Worm (Caenorhabditis elegans) whole organism, midembryonic: ENCODE results near the gene dgn-2.
"Not testable (repeated sequence)": the region's sequence is repeated elsewhere in the genome, so short reads cannot be mapped to it uniquely, and the experiment has no call there.

ENCODE experiments used
- T22C8.4 ChIP-seq: fragments of 200-800 bp; sonication (Bioruptor generic); IDR thresholded peaks from 2 replicates; pipeline ENCODE4 v1.3.6; 2022; ENCODE audit warnings: missing genetic modification characterization, missing compliant biosample characterization
- cog-1 ChIP-seq: sonication (generic microtip); optimal IDR thresholded peaks from 2 replicates; lab custom pipeline; 2016; ENCODE audit warnings: missing genetic modification characterization, missing compliant biosample characterization
- flt-1 ChIP-seq: fragments of 200-800 bp; sonication (Bioruptor generic); IDR thresholded peaks from 2 replicates; pipeline ENCODE4 v1.3.6; 2022; ENCODE audit warnings: missing genetic modification characterization, missing compliant biosample characterization
- klf-2 ChIP-seq: fragments of 200-800 bp; sonication (Bioruptor generic); conservative IDR thresholded peaks from 2 replicates; pipeline ENCODE4 v1.3.6; 2022; ENCODE audit warnings: missing genetic modification reagents, missing genetic modification characterization, missing compliant biosample characterization
- med-1 ChIP-seq: sonication (generic microtip); optimal IDR thresholded peaks from 2 replicates; lab custom pipeline; 2017; ENCODE audit warnings: missing genetic modification characterization, mild to moderate bottlenecking, missing compliant biosample characterization, antibody characterized with exemption, missing genetic modification reagents; ENCODE audit not compliant: insufficient read depth
- ref-1 ChIP-seq: fragments of 200-800 bp; sonication (Bioruptor generic); conservative IDR thresholded peaks from 2 replicates; pipeline ENCODE4 v1.3.6; 2022; ENCODE audit warnings: missing genetic modification reagents, missing genetic modification characterization, missing compliant biosample characterization
- tab-1 ChIP-seq: fragments of 200-800 bp; sonication (Bioruptor generic); IDR thresholded peaks from 2 replicates; pipeline ENCODE4 v1.3.6; 2022; ENCODE audit warnings: missing genetic modification characterization, missing compliant biosample characterization
- ztf-23 ChIP-seq: fragments of 200-800 bp; sonication (Bioruptor generic); IDR thresholded peaks from 2 replicates; pipeline ENCODE4 v1.3.6; 2022; ENCODE audit warnings: missing genetic modification reagents, missing genetic modification characterization, missing compliant biosample characterization
- ztf-29 ChIP-seq: fragments of 200-800 bp; sonication (Bioruptor generic); IDR thresholded peaks from 2 replicates; pipeline ENCODE4 v1.3.6; 2022; ENCODE audit warnings: missing genetic modification reagents, missing genetic modification characterization, missing compliant biosample characterization

Gene dgn-2

DNA sequence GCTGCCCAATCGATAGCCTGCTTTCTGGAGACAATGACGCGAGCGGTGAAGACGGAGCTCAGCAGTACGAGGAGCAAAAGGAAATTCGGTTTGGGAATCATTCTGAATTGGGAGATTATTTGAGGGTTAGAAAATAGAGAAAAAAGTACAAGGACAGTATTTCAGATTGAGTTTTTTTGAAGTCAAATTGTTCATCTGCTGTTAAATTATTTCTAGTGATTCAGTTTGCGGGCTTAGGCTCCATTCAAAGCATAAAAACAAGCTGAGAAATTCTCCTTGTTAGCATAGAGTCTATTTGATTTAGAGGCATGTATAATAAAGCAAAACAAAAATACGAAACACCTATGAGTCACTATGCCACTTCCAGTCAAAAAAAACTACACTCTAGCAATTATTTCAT is at the start of gene dgn-2:
Gene dgn-2, minus strand, starts transcription at position 101 of the 400 bp plus-strand sequence.
- TF ChIP-seq ztf-23 (GFP tag; lab: Robert Waterston, UW) (no peak), med-1 (no peak), flt-1 (GFP tag; lab: Robert Waterston, UW) (no peak), ztf-29 (no peak), ref-1 (no peak), tab-1 (GFP tag; lab: Robert Waterston, UW) (no peak), T22C8.4 (no peak), klf-2 (GFP tag; lab: Robert Waterston, UW) (no peak), cog-1 (tag; lab: Kevin White, UChicago) (no peak)

DNA sequence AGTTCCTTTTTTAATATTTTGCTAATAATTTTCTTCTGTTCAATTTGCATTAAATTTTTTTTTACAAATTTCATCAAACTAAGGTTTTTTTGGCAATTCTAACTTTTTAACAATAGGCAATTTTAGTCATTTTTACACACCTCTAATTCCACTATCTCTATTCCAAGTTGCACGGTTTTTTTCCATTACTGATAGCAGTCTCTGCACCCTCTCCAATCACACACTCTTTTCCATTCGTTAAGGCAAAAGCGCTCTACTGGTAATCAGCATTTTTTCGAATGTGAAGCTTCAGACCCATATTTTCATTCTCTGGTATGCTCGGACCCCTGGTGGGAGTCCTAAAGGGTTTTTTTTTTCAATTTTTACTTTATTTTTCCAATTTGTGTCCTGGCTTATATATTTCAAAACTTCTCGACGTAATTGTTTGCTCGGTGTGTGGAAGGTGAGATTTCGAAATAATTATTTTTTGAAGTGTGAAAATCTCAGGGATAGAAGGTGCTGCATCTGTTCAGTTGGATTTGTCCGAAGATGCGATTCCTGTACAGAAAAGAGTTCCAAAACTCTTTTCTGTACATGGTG is 49.5 kb upstream of the dgn-2 start, which contains the start of the genes F19G12.4 and F19G12.8:
Gene F19G12.4, plus strand, starts transcription at position 529 of the 579 bp plus-strand sequence.
Gene F19G12.8, plus strand, starts transcription at position 545 of the 579 bp plus-strand sequence.
- TF ChIP-seq flt-1 (GFP tag; lab: Robert Waterston, UW) = no peak
- no peak for TF ChIP-seq med-1
- no peak for TF ChIP-seq tab-1 (GFP tag; lab: Robert Waterston, UW)
- no peak for TF ChIP-seq ztf-29
- no peak for TF ChIP-seq ref-1
- TF ChIP-seq T22C8.4 = no peak
- no peak for TF ChIP-seq ztf-23 (GFP tag; lab: Robert Waterston, UW)
- TF ChIP-seq cog-1 (tag; lab: Kevin White, UChicago) = no peak
- no peak for TF ChIP-seq klf-2 (GFP tag; lab: Robert Waterston, UW)

DNA sequence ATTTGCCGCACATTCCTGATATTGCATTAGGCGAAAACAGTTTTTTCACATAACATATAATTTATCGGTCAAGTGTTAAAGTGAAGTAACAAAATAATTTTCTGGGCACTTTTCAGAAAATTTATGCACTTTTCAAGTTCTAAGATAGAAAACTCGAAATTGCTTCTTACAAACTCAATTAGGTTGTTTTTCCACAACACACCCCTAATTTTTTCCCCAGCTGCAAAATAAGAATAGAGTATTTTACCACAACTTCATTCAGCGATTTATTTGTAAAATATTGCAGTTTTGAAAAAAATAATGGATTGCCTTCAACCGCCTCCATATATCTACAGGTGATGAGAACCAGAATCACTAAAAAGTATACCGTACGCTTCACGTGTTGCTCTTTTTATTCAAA is 45.5 kb upstream of the dgn-2 start, which contains the start of gene srh-19:
Gene srh-19, plus strand, starts transcription at position 301 of the 400 bp plus-strand sequence.
- TF ChIP-seq cog-1 (tag; lab: Kevin White, UChicago) = no peak
- TF ChIP-seq tab-1 (GFP tag; lab: Robert Waterston, UW) = no peak
- no peak for TF ChIP-seq ztf-29
- no peak for TF ChIP-seq flt-1 (GFP tag; lab: Robert Waterston, UW)
- TF ChIP-seq ztf-23 (GFP tag; lab: Robert Waterston, UW) = no peak
- TF ChIP-seq T22C8.4 = no peak
- no peak for TF ChIP-seq klf-2 (GFP tag; lab: Robert Waterston, UW)
- no peak for TF ChIP-seq ref-1
- TF ChIP-seq med-1 = no peak

DNA sequence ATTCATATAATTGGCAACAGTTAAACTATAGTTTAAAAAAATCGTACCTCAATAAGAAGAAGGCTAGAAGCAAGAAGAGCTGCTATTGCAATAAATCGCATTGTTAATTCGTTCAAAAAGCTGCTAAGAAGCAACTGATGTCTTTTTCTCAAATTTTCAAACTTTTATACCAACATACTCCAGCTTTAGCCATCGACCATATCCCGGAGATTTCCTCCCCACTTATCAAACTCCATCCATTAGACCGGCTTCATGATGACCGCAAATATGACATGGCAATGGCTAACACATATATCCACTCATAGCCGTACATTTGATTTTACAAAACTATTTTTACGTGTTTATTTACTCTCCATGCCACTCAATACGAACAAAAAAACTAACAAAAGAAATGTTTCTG is 43.2 kb upstream of the dgn-2 start, which contains the start of gene abu-2:
Gene abu-2, minus strand, starts transcription at position 101 of the 400 bp plus-strand sequence.
- no peak for TF ChIP-seq ref-1
- no peak for TF ChIP-seq tab-1 (GFP tag; lab: Robert Waterston, UW)
- TF ChIP-seq ztf-23 (GFP tag; lab: Robert Waterston, UW) = no peak
- TF ChIP-seq T22C8.4 = no peak
- no peak for TF ChIP-seq ztf-29
- no peak for TF ChIP-seq klf-2 (GFP tag; lab: Robert Waterston, UW)
- no peak for TF ChIP-seq flt-1 (GFP tag; lab: Robert Waterston, UW)
- TF ChIP-seq med-1 = no peak
- no peak for TF ChIP-seq cog-1 (tag; lab: Kevin White, UChicago)

- no peak for TF ChIP-seq klf-2 (GFP tag; lab: Robert Waterston, UW)
These were observed 41.9 kb upstream of the dgn-2 start for ce11 chrX:1409224-1409623.

ce11 chrX:1403971-1404370 is 36.7 kb upstream of the dgn-2 start, which contains the start of gene ZK402.1:
Gene ZK402.1, plus strand, starts transcription at chrX:1404271.
- not testable (repeated sequence) for TF ChIP-seq cog-1 (tag; lab: Kevin White, UChicago); tab-1 (GFP tag; lab: Robert Waterston, UW); klf-2 (GFP tag; lab: Robert Waterston, UW)

DNA sequence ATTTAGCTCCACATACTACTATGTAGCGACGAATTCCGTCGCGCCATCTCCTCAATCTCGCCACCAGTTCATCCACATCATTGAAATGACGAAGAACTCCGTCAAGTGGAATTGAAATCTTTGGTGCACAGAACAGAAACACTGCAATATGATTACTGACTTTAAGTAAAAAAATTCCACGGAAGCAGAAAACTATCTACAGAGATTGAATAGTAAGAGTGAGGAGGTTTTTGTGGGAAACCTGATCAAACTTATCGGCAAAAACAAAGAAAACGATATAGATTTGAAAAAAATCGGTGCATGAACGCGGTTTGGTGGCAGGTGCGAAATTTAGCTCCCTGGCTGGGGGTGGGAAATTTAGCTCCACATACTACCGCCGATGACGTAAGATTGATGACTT is 36.1 kb upstream of the dgn-2 start, which contains the start of gene ZK402.2:
Gene ZK402.2, plus strand, starts transcription at position 301 of the 400 bp plus-strand sequence.
- not testable (repeated sequence) for TF ChIP-seq ztf-23 (GFP tag; lab: Robert Waterston, UW); med-1; ref-1

DNA sequence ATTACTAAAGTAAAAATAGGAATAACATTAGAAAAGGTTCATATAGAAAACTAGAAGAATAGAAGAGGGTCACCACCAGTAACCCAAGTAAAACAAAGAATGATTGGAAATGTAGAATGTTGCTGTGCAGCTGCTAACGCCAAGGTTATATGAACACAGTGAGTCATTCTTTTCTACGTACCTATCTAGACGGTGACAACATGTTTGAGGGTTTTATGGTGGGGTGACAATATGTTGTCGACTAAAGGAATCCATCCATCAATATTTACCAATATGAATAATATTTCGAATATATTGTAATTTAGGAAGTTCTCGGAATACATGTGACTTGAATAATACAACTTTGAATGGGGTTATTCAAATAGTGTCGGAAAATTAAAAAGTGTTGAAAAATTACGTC is 33.9 kb upstream of the dgn-2 start, which contains the start of gene ZK402.5:
Gene ZK402.5, minus strand, starts transcription at position 101 of the 400 bp plus-strand sequence.
- no peak for TF ChIP-seq klf-2 (GFP tag; lab: Robert Waterston, UW)
- TF ChIP-seq flt-1 (GFP tag; lab: Robert Waterston, UW) = no peak
- no peak for TF ChIP-seq ref-1
- no peak for TF ChIP-seq ztf-23 (GFP tag; lab: Robert Waterston, UW)
- TF ChIP-seq cog-1 (tag; lab: Kevin White, UChicago) = no peak
- TF ChIP-seq T22C8.4 = no peak
- TF ChIP-seq ztf-29 = no peak
- TF ChIP-seq tab-1 (GFP tag; lab: Robert Waterston, UW) = no peak
- TF ChIP-seq med-1 = no peak

- TF ChIP-seq cog-1 (tag; lab: Kevin White, UChicago) (no peak), tab-1 (GFP tag; lab: Robert Waterston, UW) (no peak), ztf-23 (GFP tag; lab: Robert Waterston, UW) (no peak), klf-2 (GFP tag; lab: Robert Waterston, UW) (no peak)
These were observed 30.2 kb upstream of the dgn-2 start, which contains the start of gene H39E20.1 for ce11 chrX:1397516-1397915. Gene H39E20.1, minus strand, starts transcription at chrX:1397616.

- TF ChIP-seq ztf-23 (GFP tag; lab: Robert Waterston, UW) (no peak), klf-2 (GFP tag; lab: Robert Waterston, UW) (no peak), cog-1 (tag; lab: Kevin White, UChicago) (no peak), tab-1 (GFP tag; lab: Robert Waterston, UW) (no peak), flt-1 (GFP tag; lab: Robert Waterston, UW) (no peak), T22C8.4 (no peak), ztf-29 (no peak), ref-1 (no peak), med-1 (no peak)
These were observed 28.5 kb upstream of the dgn-2 start for ce11 chrX:1395793-1396192.
